Worm (Caenorhabditis elegans) whole organism, young adult: ENCODE data around the gene Y54G11A.3.

Experiments used
- B0019.2 ChIP-seq: fragments of 200-800 bp; sonication (Bioruptor generic); conservative IDR thresholded peaks from 2 replicates; pipeline ENCODE4 v1.3.6; 2022; ENCODE audit warnings: missing genetic modification reagents, missing genetic modification characterization, missing compliant biosample characterization
- F49E8.2 ChIP-seq: sonication (generic microtip); optimal IDR thresholded peaks from 3 replicates; lab custom pipeline; 2017; ENCODE audit warnings: missing genetic modification characterization, mild to moderate bottlenecking, missing compliant biosample characterization, antibody characterized with exemption, moderate library complexity; ENCODE audit not compliant: insufficient read depth
- F52B5.7 ChIP-seq: sonication (generic microtip); optimal IDR thresholded peaks from 2 replicates; lab custom pipeline; 2016; ENCODE audit warnings: mild to moderate bottlenecking, missing genetic modification characterization, missing compliant biosample characterization
- F57C9.4 ChIP-seq: sonication (generic microtip); optimal IDR thresholded peaks from 2 replicates; lab custom pipeline; 2017; ENCODE audit warnings: mild to moderate bottlenecking, missing genetic modification characterization, missing compliant biosample characterization
- K11D2.4 ChIP-seq: fragments of 200-800 bp; sonication (Bioruptor generic); IDR thresholded peaks from 2 replicates; pipeline ENCODE4 v1.3.6; 2022; ENCODE audit warnings: missing genetic modification reagents, missing genetic modification characterization, missing compliant biosample characterization
- Y53G8AR.9 ChIP-seq: fragments of 200-800 bp; sonication (Bioruptor generic); conservative IDR thresholded peaks from 2 replicates; pipeline ENCODE4 v1.3.6; 2022; ENCODE audit warnings: missing genetic modification reagents, missing genetic modification characterization, missing compliant biosample characterization
- aptf-2 ChIP-seq: fragments of 200-800 bp; sonication (Bioruptor generic); conservative IDR thresholded peaks from 2 replicates; pipeline ENCODE4 v1.3.6; 2022; ENCODE audit warnings: missing genetic modification reagents, missing genetic modification characterization, missing compliant biosample characterization
- aptf-3 ChIP-seq: fragments of 200-800 bp; sonication (Bioruptor generic); IDR thresholded peaks from 2 replicates; pipeline ENCODE4 v1.3.6; 2022; ENCODE audit warnings: missing genetic modification characterization, missing compliant biosample characterization
- bed-2 ChIP-seq: fragments of 200-800 bp; sonication (Bioruptor generic); IDR thresholded peaks from 2 replicates; pipeline ENCODE4 v1.3.6; 2022; ENCODE audit warnings: missing genetic modification reagents, missing genetic modification characterization, missing compliant biosample characterization
- ceh-40 ChIP-seq: fragments of 200-800 bp; sonication (Bioruptor generic); IDR thresholded peaks from 2 replicates; pipeline ENCODE4 v1.3.6; 2022; ENCODE audit warnings: missing genetic modification characterization, missing compliant biosample characterization
- ceh-91 ChIP-seq: fragments of 200-800 bp; sonication (Bioruptor generic); IDR thresholded peaks from 2 replicates; pipeline ENCODE4 v1.3.6; 2022; ENCODE audit warnings: missing genetic modification reagents, missing genetic modification characterization, missing compliant biosample characterization
- dpff-1 ChIP-seq: sonication (generic microtip); optimal IDR thresholded peaks from 2 replicates; lab custom pipeline; 2017; ENCODE audit warnings: mild to moderate bottlenecking, missing genetic modification characterization, missing compliant biosample characterization
- dpl-1 ChIP-seq: fragments of 150-350 bp; optimal IDR thresholded peaks from 2 replicates; lab custom pipeline; 2014; ENCODE audit warnings: missing biosample characterization, missing genetic modification reagents, missing genetic modification characterization
- efl-1 ChIP-seq: fragments of 150-350 bp; optimal IDR thresholded peaks from 2 replicates; lab custom pipeline; 2014; ENCODE audit warnings: missing biosample characterization, missing genetic modification reagents, missing genetic modification characterization
- egl-18 ChIP-seq: fragments of 200-800 bp; sonication (Bioruptor generic); IDR thresholded peaks from 2 replicates; pipeline ENCODE4 v1.3.6; 2022; ENCODE audit warnings: missing genetic modification reagents, missing genetic modification characterization, missing compliant biosample characterization
- egrh-3 ChIP-seq: fragments of 200-800 bp; sonication (Bioruptor generic); IDR thresholded peaks from 2 replicates; pipeline ENCODE4 v1.3.6; 2022; ENCODE audit warnings: missing genetic modification reagents, missing genetic modification characterization, missing compliant biosample characterization
- ekl-4 ChIP-seq: fragments of 200-800 bp; sonication (Bioruptor generic); IDR thresholded peaks from 2 replicates; pipeline ENCODE4 v1.3.6; 2022; ENCODE audit warnings: missing genetic modification reagents, missing genetic modification characterization, missing compliant biosample characterization
- gei-17 ChIP-seq: fragments of 200-800 bp; sonication (Bioruptor generic); optimal IDR thresholded peaks from 2 replicates; lab custom pipeline; 2018; ENCODE audit warnings: mild to moderate bottlenecking, missing genetic modification characterization, missing compliant biosample characterization
- hlh-26 ChIP-seq: fragments of 200-800 bp; sonication (Bioruptor generic); conservative IDR thresholded peaks from 2 replicates; pipeline ENCODE4 v1.3.6; 2022; ENCODE audit warnings: missing genetic modification reagents, missing genetic modification characterization, missing compliant biosample characterization
- hrde-1 ChIP-seq: sonication (generic microtip); optimal IDR thresholded peaks from 2 replicates; lab custom pipeline; 2016; ENCODE audit warnings: missing genetic modification characterization, mild to moderate bottlenecking, missing compliant biosample characterization, moderate library complexity, missing genotype, missing genetic modification reagents, borderline replicate concordance
- lin-35 ChIP-seq, 3 experiments: fragments of 150-350 bp in 2 of 3; sonication (generic microtip) in 1 of 3; optimal IDR thresholded peaks; 2 replicates each; lab custom pipeline; 2014 to 2018; ENCODE audit warnings: missing biosample characterization in 3 of 3, missing genetic modification characterization in 3 of 3, missing genetic modification reagents in 3 of 3
- lin-40 ChIP-seq: sonication (generic microtip); optimal IDR thresholded peaks from 2 replicates; lab custom pipeline; 2016; ENCODE audit warnings: missing genetic modification characterization, mild to moderate bottlenecking, missing compliant biosample characterization, missing genotype, missing genetic modification reagents
- lin-54 ChIP-seq: fragments of 200-800 bp; sonication (Bioruptor generic); optimal IDR thresholded peaks from 2 replicates; lab custom pipeline; 2018; ENCODE audit warnings: mild to moderate bottlenecking, missing genetic modification characterization, missing compliant biosample characterization
- lir-1 ChIP-seq: fragments of 200-800 bp; sonication (Bioruptor generic); conservative IDR thresholded peaks from 2 replicates; pipeline ENCODE4 v1.3.6; 2022; ENCODE audit warnings: missing genetic modification reagents, missing genetic modification characterization, missing compliant biosample characterization
- lsy-27 ChIP-seq: sonication (generic microtip); optimal IDR thresholded peaks from 2 replicates; lab custom pipeline; 2017; ENCODE audit warnings: missing genetic modification characterization, mild to moderate bottlenecking, missing compliant biosample characterization, antibody characterized with exemption, missing genotype, borderline replicate concordance; ENCODE audit not compliant: insufficient read depth
- mes-4 ChIP-seq: sonication (generic microtip); optimal IDR thresholded peaks from 2 replicates; lab custom pipeline; 2016; ENCODE audit warnings: missing genotype, missing genetic modification characterization, missing compliant biosample characterization
- nhr-179 ChIP-seq: sonication (generic microtip); optimal IDR thresholded peaks from 2 replicates; lab custom pipeline; 2016; ENCODE audit warnings: mild to moderate bottlenecking, missing genetic modification characterization, missing compliant biosample characterization
- nhr-27 ChIP-seq: fragments of 200-800 bp; sonication (Bioruptor generic); optimal IDR thresholded peaks from 2 replicates; lab custom pipeline; 2018; ENCODE audit warnings: mild to moderate bottlenecking, missing genetic modification characterization, moderate library complexity, missing compliant biosample characterization
- nhr-80 ChIP-seq: sonication (generic microtip); optimal IDR thresholded peaks from 2 replicates; lab custom pipeline; 2016; ENCODE audit warnings: missing genetic modification characterization, missing compliant biosample characterization
- nhr-90 ChIP-seq: sonication (generic microtip); optimal IDR thresholded peaks from 2 replicates; lab custom pipeline; 2016; ENCODE audit warnings: missing genotype, mild to moderate bottlenecking, missing genetic modification characterization, missing compliant biosample characterization
- rec-8 ChIP-seq, 2 experiments: sonication (generic microtip); optimal IDR thresholded peaks; 2 replicates each; lab custom pipeline; 2016; ENCODE audit warnings: mild to moderate bottlenecking in 2 of 2, missing genetic modification characterization in 2 of 2, missing genetic modification reagents in 2 of 2, missing genotype in 2 of 2, missing biosample characterization in 1 of 2, missing compliant biosample characterization in 1 of 2, moderate library complexity in 1 of 2
- sea-2 ChIP-seq: fragments of 200-800 bp; sonication (Bioruptor generic); IDR thresholded peaks from 2 replicates; pipeline ENCODE4 v1.3.6; 2022; ENCODE audit warnings: missing genetic modification characterization, missing compliant biosample characterization
- snpc-1.1 ChIP-seq: sonication (generic microtip); optimal IDR thresholded peaks from 2 replicates; lab custom pipeline; 2017; ENCODE audit warnings: missing genetic modification characterization, mild to moderate bottlenecking, missing compliant biosample characterization, antibody characterized with exemption, moderate library complexity, missing genotype, missing genetic modification reagents; ENCODE audit not compliant: insufficient read depth
- snpc-1.3 ChIP-seq: sonication (generic microtip); optimal IDR thresholded peaks from 2 replicates; lab custom pipeline; 2017; ENCODE audit warnings: missing genetic modification characterization, mild to moderate bottlenecking, missing compliant biosample characterization, antibody characterized with exemption, moderate library complexity, missing genotype, missing genetic modification reagents; ENCODE audit not compliant: insufficient read depth
- sptf-2 ChIP-seq: fragments of 200-800 bp; sonication (Bioruptor generic); optimal IDR thresholded peaks from 2 replicates; lab custom pipeline; 2018; ENCODE audit warnings: mild to moderate bottlenecking, missing genetic modification characterization, missing compliant biosample characterization
- tbp1 ChIP-seq: fragments of 200-800 bp; sonication (Bioruptor generic); optimal IDR thresholded peaks from 2 replicates; lab custom pipeline; 2018; ENCODE audit warnings: mild to moderate bottlenecking, missing genetic modification characterization, missing compliant biosample characterization
- tbx-9 ChIP-seq: sonication (generic microtip); optimal IDR thresholded peaks from 2 replicates; lab custom pipeline; 2016; ENCODE audit warnings: borderline replicate concordance, missing genetic modification characterization, inconsistent platforms, missing compliant biosample characterization
- tlf-1 ChIP-seq: fragments of 200-800 bp; sonication (Bioruptor generic); optimal IDR thresholded peaks from 2 replicates; lab custom pipeline; 2018; ENCODE audit warnings: mild to moderate bottlenecking, missing genetic modification characterization, missing compliant biosample characterization
- unc-62 ChIP-seq: fragments of 150-350 bp; optimal IDR thresholded peaks from 2 replicates; lab custom pipeline; 2014; ENCODE audit warnings: missing biosample characterization, missing genetic modification reagents, missing genetic modification characterization
- xnd-1 ChIP-seq: sonication (generic microtip); optimal IDR thresholded peaks from 2 replicates; lab custom pipeline; 2016; ENCODE audit warnings: missing genotype, missing genetic modification reagents, missing genetic modification characterization, missing compliant biosample characterization
- ztf-18 ChIP-seq: sonication (generic microtip); optimal IDR thresholded peaks from 2 replicates; lab custom pipeline; 2016; ENCODE audit warnings: missing genotype, mild to moderate bottlenecking, missing genetic modification characterization, missing compliant biosample characterization
- ztf-22 ChIP-seq: fragments of 200-800 bp; sonication (Bioruptor generic); optimal IDR thresholded peaks from 2 replicates; lab custom pipeline; 2018; ENCODE audit warnings: mild to moderate bottlenecking, missing genetic modification characterization, moderate library complexity, missing compliant biosample characterization
- ztf-26 ChIP-seq: sonication (generic microtip); optimal IDR thresholded peaks from 2 replicates; lab custom pipeline; 2017; ENCODE audit warnings: missing genetic modification characterization, missing compliant biosample characterization
- ztf-28 ChIP-seq: fragments of 200-800 bp; sonication (Bioruptor generic); IDR thresholded peaks from 2 replicates; pipeline ENCODE4 v1.3.6; 2022; ENCODE audit warnings: missing genetic modification reagents, missing genetic modification characterization, missing compliant biosample characterization
- ztf-3 ChIP-seq: fragments of 200-800 bp; sonication (Bioruptor generic); optimal IDR thresholded peaks from 2 replicates; lab custom pipeline; 2018; ENCODE audit warnings: mild to moderate bottlenecking, missing genetic modification characterization, missing compliant biosample characterization
- ztf-6 ChIP-seq: fragments of 200-800 bp; sonication (Bioruptor generic); IDR thresholded peaks from 2 replicates; pipeline ENCODE4 v1.3.6; 2022; ENCODE audit warnings: missing genetic modification reagents, missing genetic modification characterization, missing compliant biosample characterization

Gene Y54G11A.3

DNA sequence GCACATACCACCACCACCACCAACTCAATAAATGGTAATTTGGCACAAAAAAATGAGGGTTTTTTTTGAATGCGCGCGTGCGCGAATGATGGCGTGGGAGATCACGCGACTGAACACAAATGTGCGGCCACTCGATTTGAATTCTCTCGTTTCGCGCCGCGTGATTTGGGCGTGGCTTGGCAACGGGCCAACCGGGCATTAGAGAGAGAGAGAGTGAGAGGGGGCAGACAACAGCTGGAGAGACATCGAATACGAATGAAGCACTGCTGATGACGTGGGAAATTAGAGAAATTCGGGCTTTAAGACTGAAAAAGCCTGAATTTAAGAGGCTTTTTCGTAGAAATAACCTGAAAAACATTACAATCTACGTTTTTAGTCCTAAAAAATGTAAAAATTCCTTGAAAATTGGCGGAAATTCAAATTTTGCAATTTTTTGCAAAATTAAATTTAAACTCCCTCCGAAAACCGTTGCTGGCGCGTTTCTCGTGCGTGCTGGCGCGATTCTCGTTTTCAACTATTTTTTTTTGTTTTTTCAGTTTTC lies 25.0 kb upstream of the Y54G11A.3 start (continued):
- TF ChIP-seq ztf-6 (GFP tag; lab: Robert Waterston, UW) (peak; percentile 10; the same call in 1 of the 2 replicates), ztf-26 (tag; lab: Kevin White, UChicago) (peak; percentile 95), aptf-2 (peak; percentile 36; the same call in 1 of the 2 replicates), ceh-91 (peak; percentile 73), ztf-22 (GFP tag; lab: Kevin White, UChicago) (peak; percentile 88), xnd-1 (peak; percentile 78), egl-18 (GFP tag; lab: Robert Waterston, UW) (peak; percentile 70; the same call in 1 of the 2 replicates), snpc-1.3 (tag; lab: Kevin White, UChicago) (no peak), Y53G8AR.9 (GFP tag; lab: Robert Waterston, UW) (peak; percentile 93), lin-35 (GFP tag; optimal IDR thresholded peaks at IDR 0.05; lab: Kevin White, UChicago) (peak; percentile 32 to 93 (median 87)), nhr-80 (tag; lab: Kevin White, UChicago) (peak; percentile 87), hlh-26 (GFP tag; lab: Robert Waterston, UW) (no peak), F49E8.2 (tag; lab: Kevin White, UChicago) (peak; percentile 35), tbp1 (GFP tag; lab: Kevin White, UChicago) (peak; percentile 66), sptf-2 (no peak), ztf-18 (peak; percentile 96), nhr-27 (tag; lab: Kevin White, UChicago) (peak; percentile 65), aptf-3 (GFP tag; lab: Robert Waterston, UW) (no peak), efl-1 (GFP tag; lab: Kevin White, UChicago) (peak; percentile 76), nhr-179 (peak; percentile 71), gei-17 (peak; percentile 71), egrh-3 (GFP tag; lab: Robert Waterston, UW) (peak; percentile 61), ekl-4 (GFP tag; lab: Robert Waterston, UW) (peak; percentile 95), F57C9.4 (tag; lab: Kevin White, UChicago) (peak; percentile 85), snpc-1.1 (no peak), nhr-90 (tag; lab: Kevin White, UChicago) (peak; percentile 90), tbx-9 (tag; lab: Kevin White, UChicago) (no peak), tlf-1 (peak; percentile 96), ztf-28 (peak; percentile 47; the same call in 1 of the 2 replicates), mes-4 (tag; lab: Kevin White, UChicago) (peak; percentile 44), lin-40 (tag; lab: Kevin White, UChicago) (peak; percentile 97), B0019.2 (GFP tag; lab: Robert Waterston, UW) (peak; percentile 68), rec-8 (tag; optimal IDR thresholded peaks at IDR 0.05; lab: Kevin White, UChicago) (peak in 1 of 2 experiments; percentile 40), dpl-1 (GFP tag; lab: Kevin White, UChicago) (peak; percentile 92), dpff-1 (tag; lab: Kevin White, UChicago) (peak; percentile 69), unc-62 (no peak), lin-54 (GFP tag; lab: Kevin White, UChicago) (peak; percentile 98)

DNA sequence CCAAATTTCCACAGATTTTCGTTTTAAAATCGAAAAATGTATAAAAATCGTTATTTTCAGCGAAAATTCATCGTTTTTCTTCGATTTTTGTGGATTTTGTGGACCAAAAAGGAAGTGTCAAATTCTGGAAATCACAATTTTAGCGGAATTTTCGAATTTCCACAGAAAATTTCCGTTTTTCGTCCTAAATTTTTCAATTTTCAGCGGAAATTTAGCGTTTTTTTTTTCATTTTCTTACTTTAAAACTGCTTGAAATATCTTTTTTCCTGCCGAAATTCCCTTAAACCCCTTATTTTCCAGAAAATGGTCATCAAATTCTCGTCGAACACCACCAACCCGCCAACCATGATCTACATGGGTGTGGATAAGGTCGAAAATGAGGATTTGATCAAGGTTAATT lies 24.4 kb upstream of the Y54G11A.3 start, which contains the start of gene Y54G11A.2:
Gene Y54G11A.2, plus strand, starts transcription at position 301 of the 400 bp plus-strand sequence.
- TF ChIP-seq bed-2 (GFP tag; lab: Robert Waterston, UW) = no peak
- no peak for TF ChIP-seq lir-1 (GFP tag; lab: Robert Waterston, UW)
- TF ChIP-seq hrde-1 = no peak
- no peak for TF ChIP-seq nhr-27 (tag; lab: Kevin White, UChicago)
- no peak for TF ChIP-seq K11D2.4
- TF ChIP-seq F52B5.7 (tag; lab: Kevin White, UChicago) = no peak
- no peak for TF ChIP-seq snpc-1.3 (tag; lab: Kevin White, UChicago)
- no peak for TF ChIP-seq lsy-27 (tag; lab: Kevin White, UChicago)
- TF ChIP-seq sea-2 = no peak
- no peak for TF ChIP-seq ztf-3
- no peak for TF ChIP-seq F57C9.4 (tag; lab: Kevin White, UChicago)
- no peak for TF ChIP-seq ceh-40 (GFP tag; lab: Robert Waterston, UW)
